Fruit fly (Drosophila melanogaster) whole organism, pupa: ENCODE data around the gene zuc.

Experiments used
- CG13204 ChIP-seq: fragments of 200-800 bp; sonication (Bioruptor generic); optimal IDR thresholded peaks from 2 replicates; lab custom pipeline; 2018; ENCODE audit warnings: missing biosample characterization, mild to moderate bottlenecking, missing genetic modification characterization, moderate library complexity
- CG17806 ChIP-seq: fragments of 200-800 bp; sonication (Bioruptor generic); optimal IDR thresholded peaks from 2 replicates; lab custom pipeline; 2018; ENCODE audit warnings: missing biosample characterization, mild to moderate bottlenecking, missing genetic modification characterization, moderate library complexity
- CG32121 ChIP-seq: fragments of 200-800 bp; sonication (Bioruptor generic); IDR thresholded peaks from 2 replicates; pipeline ENCODE4 v1.3.6; 2022; ENCODE audit warnings: missing biosample characterization, missing genetic modification characterization
- CG34367 ChIP-seq: fragments of 200-800 bp; sonication (Bioruptor generic); optimal IDR thresholded peaks from 2 replicates; lab custom pipeline; 2018; ENCODE audit warnings: missing biosample characterization, mild to moderate bottlenecking, missing genetic modification characterization
- CG8159 ChIP-seq: fragments of 200-800 bp; sonication (Bioruptor generic); optimal IDR thresholded peaks from 3 replicates; lab custom pipeline; 2018; ENCODE audit warnings: missing biosample characterization, mild to moderate bottlenecking, missing genetic modification characterization, moderate library complexity
- CG8301 ChIP-seq: fragments of 200-800 bp; sonication (Bioruptor generic); optimal IDR thresholded peaks from 2 replicates; lab custom pipeline; 2018; ENCODE audit warnings: missing biosample characterization, mild to moderate bottlenecking, missing genetic modification characterization
- EcR ChIP-seq: fragments of 200-800 bp; sonication (Bioruptor generic); optimal IDR thresholded peaks from 3 replicates; lab custom pipeline; 2019; ENCODE audit warnings: missing biosample characterization, missing genetic modification characterization, mild to moderate bottlenecking, moderate library complexity, missing genetic modification reagents
- Ets98B ChIP-seq: fragments of 200-800 bp; sonication (Bioruptor generic); IDR thresholded peaks from 2 replicates; pipeline ENCODE4 v1.3.6; 2022; ENCODE audit warnings: missing biosample characterization, missing genetic modification characterization
- Pif1A ChIP-seq: fragments of 200-800 bp; sonication (Bioruptor generic); optimal IDR thresholded peaks from 3 replicates; lab custom pipeline; 2016; ENCODE audit warnings: missing biosample characterization, missing genetic modification characterization
- Pif1B ChIP-seq: fragments of 200-800 bp; sonication (Bioruptor generic); optimal IDR thresholded peaks from 3 replicates; lab custom pipeline; 2016; ENCODE audit warnings: missing biosample characterization, missing genetic modification characterization
- Snoo ChIP-seq: fragments of 200-800 bp; sonication (Bioruptor generic); optimal IDR thresholded peaks from 3 replicates; lab custom pipeline; 2017; ENCODE audit warnings: missing biosample characterization, mild to moderate bottlenecking, missing genetic modification characterization, inconsistent platforms
- fd96Ca ChIP-seq: fragments of 200-800 bp; sonication (Bioruptor generic); IDR thresholded peaks from 3 replicates; pipeline ENCODE4 v1.3.6; 2022; ENCODE audit warnings: missing biosample characterization, missing genetic modification characterization
- rn ChIP-seq: fragments of 200-800 bp; sonication (Bioruptor generic); IDR thresholded peaks from 2 replicates; pipeline ENCODE4 v1.3.6; 2022; ENCODE audit warnings: missing biosample characterization, missing genetic modification characterization

DNA sequence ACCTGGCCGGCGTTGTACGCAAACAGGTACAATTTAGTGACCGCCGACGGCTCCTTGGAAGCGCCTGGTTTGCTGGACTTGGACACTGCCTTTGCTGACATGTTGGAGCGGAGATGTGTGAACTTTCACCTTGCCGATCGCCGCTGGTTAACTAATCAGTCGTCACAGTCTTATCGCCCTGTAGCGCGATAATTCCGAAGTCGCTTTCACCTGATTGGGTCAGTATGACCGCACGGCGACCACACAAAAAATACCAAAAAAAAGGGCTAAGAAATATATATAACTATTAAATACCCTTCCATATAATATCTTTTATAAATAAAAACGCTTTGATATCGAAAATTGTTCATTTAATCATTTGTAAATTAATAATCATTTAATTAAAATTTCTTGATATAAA lies 12.4 kb upstream of the zuc start, which contains the start of gene Hacd1:
- no peak for TF ChIP-seq Snoo (tag; lab: Kevin White, UChicago)
- TF ChIP-seq CG34367 (tag; lab: Kevin White, UChicago), result no peak
- TF ChIP-seq CG8159, result no peak
- TF ChIP-seq Ets98B (GFP tag; lab: Robert Waterston, UW), result no peak
- TF ChIP-seq CG8301, result no peak
- no peak for TF ChIP-seq fd96Ca (GFP tag; lab: Robert Waterston, UW)
- TF ChIP-seq EcR (GFP tag; lab: Kevin White, UChicago), result no peak
- TF ChIP-seq Pif1A (GFP tag; lab: Kevin White, UChicago), result no peak
- no peak for TF ChIP-seq CG17806
- no peak for TF ChIP-seq CG13204 (GFP tag; lab: Kevin White, UChicago)
- no peak for TF ChIP-seq rn (GFP tag; lab: Robert Waterston, UW)
- no peak for TF ChIP-seq Pif1B
- TF ChIP-seq CG32121 (GFP tag; lab: Robert Waterston, UW), result no peak
